Worm (Caenorhabditis elegans): ENCODE measurements around the gene nsy-1.

nsy-1 gene

DNA sequence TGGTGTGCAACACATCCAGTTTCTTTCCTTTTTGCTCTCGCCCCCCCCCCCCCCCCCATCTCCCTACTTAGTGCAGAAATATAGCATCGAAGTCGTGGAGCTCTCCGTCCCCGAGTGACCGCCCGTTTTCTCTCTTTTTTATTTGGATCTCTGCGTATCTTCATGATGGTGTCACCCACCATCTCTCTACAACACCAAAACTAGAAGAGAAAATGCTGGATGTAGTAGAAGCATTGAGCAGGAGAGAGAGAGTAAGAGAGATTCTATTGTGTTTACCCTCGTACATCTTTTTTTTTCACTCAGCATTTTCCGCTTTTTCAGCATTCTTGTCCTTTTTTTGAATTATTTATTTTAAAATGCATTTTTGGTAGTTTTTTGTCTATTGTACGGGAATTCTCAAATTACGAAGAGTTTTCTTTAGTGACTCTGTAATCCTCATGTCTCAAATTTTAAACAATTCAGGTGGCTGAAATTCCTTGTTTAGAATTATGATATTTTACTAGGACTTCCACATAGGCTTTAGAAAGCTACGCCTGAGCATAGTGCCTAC is 19.9 kb downstream of the nsy-1 start:
- TF ChIP-seq fkh-10 (GFP tag; optimal IDR thresholded peaks at IDR 0.05) (peak; percentile 63), snu-23 (GFP tag; optimal IDR thresholded peaks at IDR 0.05) (peak; percentile 8), lsy-2 (tag; optimal IDR thresholded peaks at IDR 0.05) (peak in 1 of 2 experiments; percentile 28), F16B12.6 (tag; optimal IDR thresholded peaks at IDR 0.05) (no peak), lin-14 (GFP tag; optimal IDR thresholded peaks at IDR 0.05) (peak; percentile 78), ceh-88 (GFP tag; IDR thresholded peaks at IDR 0.05) (no peak), unc-86 (tag; optimal IDR thresholded peaks at IDR 0.05) (peak; percentile 57), egl-27 (tag; optimal IDR thresholded peaks at IDR 0.05) (no peak), hpl-2 (GFP tag; optimal IDR thresholded peaks at IDR 0.05) (no peak), rnt-1 (tag; optimal IDR thresholded peaks at IDR 0.05) (no peak), efl-1 (optimal IDR thresholded peaks at IDR 0.05) (no peak), efl-1 (GFP tag; optimal IDR thresholded peaks at IDR 0.05 in 1 of 2) (peak in 1 of 2 experiments; percentile 62), nhr-20 (tag; optimal IDR thresholded peaks at IDR 0.05) (no peak), Y116A8C.19 (tag; optimal IDR thresholded peaks at IDR 0.05; ENCODE audit: borderline replicate concordance) (no peak), mep-1 (tag; optimal IDR thresholded peaks at IDR 0.05) (peak; percentile 8), aly-2 (tag; optimal IDR thresholded peaks at IDR 0.05) (no peak), sup-37 (GFP tag; optimal IDR thresholded peaks at IDR 0.05) (no peak), ceh-82 (tag; optimal IDR thresholded peaks at IDR 0.05) (peak in 1 of 3 experiments; percentile 47), fkh-8 (tag; optimal IDR thresholded peaks at IDR 0.05) (peak; percentile 36), nhr-71 (tag; optimal IDR thresholded peaks at IDR 0.05) (peak; percentile 14), vab-15 (tag; optimal IDR thresholded peaks at IDR 0.05) (no peak), nhr-19 (GFP tag; conservative IDR thresholded peaks at IDR 0.05) (no peak), pqm-1 (tag; optimal IDR thresholded peaks at IDR 0.05) (no peak)

- no peak for TF ChIP-seq nhr-11 (tag; optimal IDR thresholded peaks at IDR 0.05)
- peak; percentile 58 for TF ChIP-seq lin-14 (GFP tag; optimal IDR thresholded peaks at IDR 0.05)
- TF ChIP-seq fkh-10 (GFP tag; optimal IDR thresholded peaks at IDR 0.05): peak; percentile 87
Observed at ce11 chrII:5046209-5047200, 23.9 kb downstream of the nsy-1 start.

DNA sequence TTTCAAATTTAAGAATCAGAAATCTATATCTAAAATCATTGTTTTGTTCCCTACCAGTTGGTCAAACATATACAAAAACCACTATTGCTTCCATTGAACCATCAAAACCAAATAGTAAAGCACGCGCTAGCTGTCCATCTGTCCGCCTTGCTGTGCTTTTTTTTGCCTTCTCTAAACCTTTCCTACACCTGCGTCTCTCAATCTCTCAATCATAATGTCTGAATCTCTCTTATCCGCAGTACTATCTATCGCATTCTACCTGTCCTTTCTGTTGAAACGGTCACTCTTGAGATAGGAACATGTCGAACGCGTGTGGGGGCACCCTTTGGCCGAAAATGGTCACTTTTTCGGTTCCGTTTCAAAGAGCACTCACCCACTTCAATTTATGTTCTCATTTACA is 24.7 kb downstream of the nsy-1 start:
- TF ChIP-seq snu-23 (GFP tag; optimal IDR thresholded peaks at IDR 0.05): peak; percentile 37
- TF ChIP-seq Y116A8C.19 (tag; optimal IDR thresholded peaks at IDR 0.05; ENCODE audit: borderline replicate concordance): no peak
- TF ChIP-seq mab-9 (GFP tag; IDR thresholded peaks at IDR 0.05): no peak
- peak in 1 of 2 experiments; percentile 6 for TF ChIP-seq mdl-1 (tag; optimal IDR thresholded peaks at IDR 0.05)
- TF ChIP-seq lin-14 (GFP tag; optimal IDR thresholded peaks at IDR 0.05): peak; percentile 59
- peak; percentile 29 for TF ChIP-seq blmp-1 (tag; optimal IDR thresholded peaks at IDR 0.05)
- no peak for TF ChIP-seq ama-1 (optimal IDR thresholded peaks at IDR 0.05)
- no peak for TF ChIP-seq sptf-1 (tag; optimal IDR thresholded peaks at IDR 0.05)
- TF ChIP-seq nhr-85 (tag): peak; percentile 57
- peak; percentile 16 to 51 for TF ChIP-seq efl-1 (optimal IDR thresholded peaks at IDR 0.05)
- peak; percentile 10 to 86 for TF ChIP-seq efl-1 (GFP tag; optimal IDR thresholded peaks at IDR 0.05 in 1 of 2)
- peak; percentile 15 for TF ChIP-seq skn-1 (tag; optimal IDR thresholded peaks at IDR 0.05)
- TF ChIP-seq rnt-1 (tag; optimal IDR thresholded peaks at IDR 0.05): peak; percentile 38
- peak; percentile 12 to 14 for TF ChIP-seq lin-35 (GFP tag; optimal IDR thresholded peaks at IDR 0.05)
- peak in 1 of 2 experiments; percentile 29 for TF ChIP-seq lsy-2 (tag; optimal IDR thresholded peaks at IDR 0.05)
- TF ChIP-seq mep-1 (tag; optimal IDR thresholded peaks at IDR 0.05): peak; percentile 44

DNA sequence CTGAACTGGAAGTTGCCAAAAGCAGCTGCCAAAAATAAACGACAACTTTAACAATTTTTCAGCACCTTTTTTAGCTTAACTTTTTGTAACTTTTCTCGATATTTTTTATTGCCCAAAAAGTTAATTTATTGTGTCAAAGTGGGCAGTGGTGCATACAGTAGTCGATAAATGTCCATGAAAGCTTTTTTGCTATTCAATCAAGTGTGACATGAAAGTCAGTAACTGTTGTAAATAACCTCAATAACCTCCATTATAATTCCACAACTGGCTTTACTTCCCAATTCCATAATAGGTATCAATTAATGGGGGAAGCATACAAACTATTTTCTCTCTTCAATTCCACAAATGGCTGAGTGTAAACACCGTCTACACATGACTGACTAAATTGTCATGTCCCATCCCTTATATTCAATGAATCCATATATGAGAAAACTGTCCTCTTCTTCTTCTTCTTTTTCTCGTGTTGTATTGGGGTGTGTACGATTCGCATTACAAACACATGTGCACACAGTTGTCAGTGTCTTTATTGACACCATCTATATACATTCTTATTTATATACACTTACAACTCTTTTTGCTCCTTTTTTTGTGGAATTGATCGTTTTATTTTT is 25.7 kb downstream of the nsy-1 start:
- TF ChIP-seq ztf-4 (tag; optimal IDR thresholded peaks at IDR 0.05): no peak
- TF ChIP-seq Y116A8C.19 (tag; optimal IDR thresholded peaks at IDR 0.05; ENCODE audit: borderline replicate concordance): no peak
- TF ChIP-seq fkh-4 (tag; optimal IDR thresholded peaks at IDR 0.05; ENCODE audit: borderline replicate concordance): no peak
- TF ChIP-seq lin-39 (tag; optimal IDR thresholded peaks at IDR 0.05): no peak
- no peak for TF ChIP-seq C34B4.2 (tag; optimal IDR thresholded peaks at IDR 0.05)
- TF ChIP-seq mep-1 (tag; optimal IDR thresholded peaks at IDR 0.05): peak; percentile 4
- no peak for TF ChIP-seq lsy-2 (tag; optimal IDR thresholded peaks at IDR 0.05)
- TF ChIP-seq lin-14 (GFP tag; optimal IDR thresholded peaks at IDR 0.05): peak; percentile 59
- no peak for TF ChIP-seq efl-1 (optimal IDR thresholded peaks at IDR 0.05)
- TF ChIP-seq efl-1 (GFP tag; optimal IDR thresholded peaks at IDR 0.05 in 1 of 2): peak in 1 of 2 experiments; percentile 80
- peak; percentile 23 for TF ChIP-seq nhr-71 (tag; optimal IDR thresholded peaks at IDR 0.05)
- no peak for TF ChIP-seq dsc-1 (tag; optimal IDR thresholded peaks at IDR 0.05)
- no peak for TF ChIP-seq ces-1 (GFP tag; optimal IDR thresholded peaks at IDR 0.05)
- no peak for TF ChIP-seq dpl-1 (GFP tag; optimal IDR thresholded peaks at IDR 0.05)
- TF ChIP-seq hlh-4 (tag; optimal IDR thresholded peaks at IDR 0.05): no peak
- TF ChIP-seq rnt-1 (tag; optimal IDR thresholded peaks at IDR 0.05): no peak
- TF ChIP-seq snu-23 (GFP tag; optimal IDR thresholded peaks at IDR 0.05): peak; percentile 39
- peak in 1 of 2 experiments; percentile 49 for TF ChIP-seq lin-35 (GFP tag; optimal IDR thresholded peaks at IDR 0.05)
- TF ChIP-seq nhr-84 (tag; optimal IDR thresholded peaks at IDR 0.05): no peak
- TF ChIP-seq irx-1 (tag; optimal IDR thresholded peaks at IDR 0.05): no peak
